Worm (Caenorhabditis elegans): ENCODE data around the gene Y53F4B.26.
"Not testable (repeated sequence)": the region's sequence is repeated elsewhere in the genome, so short reads cannot be mapped to it uniquely, and the experiment has no call there.

DNA sequence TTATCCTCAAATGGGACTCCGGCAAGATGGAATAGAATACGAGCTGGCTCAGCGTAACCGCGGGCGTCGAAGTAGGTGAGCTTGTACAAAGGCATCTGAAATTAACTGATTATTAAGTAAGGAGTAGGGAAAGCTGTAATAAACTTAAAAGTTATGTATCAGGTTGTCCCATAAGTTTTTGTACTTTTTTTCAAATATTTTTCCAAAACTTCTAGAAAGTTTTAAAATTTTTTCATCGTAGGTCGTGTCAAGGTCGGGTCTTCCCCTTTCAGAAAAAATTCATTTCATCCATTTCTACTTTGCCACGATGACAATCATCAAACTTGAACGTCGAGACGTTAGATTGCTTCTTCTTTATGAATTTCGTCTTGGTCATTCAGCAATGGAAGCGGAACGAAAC, 31.0 kb upstream of the Y53F4B.26 start, which contains the start of gene gst-39:
- not testable (repeated sequence) for TF ChIP-seq nhr-11 (tag; optimal IDR thresholded peaks at IDR 0.05); alr-1 (tag; optimal IDR thresholded peaks at IDR 0.05); ztf-4 (tag; optimal IDR thresholded peaks at IDR 0.05); mdl-1 (tag; optimal IDR thresholded peaks at IDR 0.05); snpc-4 (tag; optimal IDR thresholded peaks at IDR 0.05); ztf-11 (tag; optimal IDR thresholded peaks at IDR 0.05); blmp-1 (tag; optimal IDR thresholded peaks at IDR 0.05; ENCODE audit: insufficient read depth); unc-55 (GFP tag; optimal IDR thresholded peaks at IDR 0.05); lin-13 (GFP tag; optimal IDR thresholded peaks at IDR 0.05); egl-27 (tag; optimal IDR thresholded peaks at IDR 0.05)

Data from whole organism, L2 larva.